Fruit fly (Drosophila melanogaster): Measurements from ENCODE around the gene CG33346.

Gene CG33346

DNA sequence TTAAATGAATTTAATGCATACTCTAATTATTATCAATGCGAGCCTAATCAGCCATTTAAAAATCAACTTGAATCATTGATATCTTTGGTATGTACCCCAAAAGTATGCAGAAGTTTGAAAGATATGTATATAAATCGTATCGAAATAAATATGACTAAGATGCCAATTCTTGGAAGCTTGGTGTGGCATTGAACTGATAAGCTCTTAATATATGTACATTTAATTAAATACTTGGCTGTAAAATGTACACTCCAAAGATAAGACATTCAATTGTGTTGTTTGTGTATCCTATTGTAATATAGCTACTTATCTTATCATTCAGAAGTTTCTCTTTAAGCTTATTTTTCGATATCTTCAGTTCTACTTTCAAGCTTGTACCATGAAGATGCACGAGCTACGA, at the start of gene CG33346:
TSS of gene CG33346 (plus strand) at position 380 of the 400 bp plus-strand sequence.
- TF ChIP-seq Myc (optimal IDR thresholded peaks at IDR 0.05) (no peak), insv (optimal IDR thresholded peaks at IDR 0.05) (no peak), h (optimal IDR thresholded peaks at IDR 0.05) (no peak), ttk (optimal IDR thresholded peaks at IDR 0.05) (no peak), psq (optimal IDR thresholded peaks at IDR 0.05) (no peak), Sin3A (optimal IDR thresholded peaks at IDR 0.05) (no peak)

dm6 chr3R:28620813-28621212, 48.2 kb upstream of the CG33346 start:
- no peak for TF ChIP-seq psq (optimal IDR thresholded peaks at IDR 0.05)
- no peak for TF ChIP-seq h (optimal IDR thresholded peaks at IDR 0.05)
- TF ChIP-seq Myc (optimal IDR thresholded peaks at IDR 0.05), result no peak
- TF ChIP-seq ttk (optimal IDR thresholded peaks at IDR 0.05), result no peak
- TF ChIP-seq Sin3A (optimal IDR thresholded peaks at IDR 0.05), result no peak
- TF ChIP-seq insv (optimal IDR thresholded peaks at IDR 0.05), result no peak

DNA sequence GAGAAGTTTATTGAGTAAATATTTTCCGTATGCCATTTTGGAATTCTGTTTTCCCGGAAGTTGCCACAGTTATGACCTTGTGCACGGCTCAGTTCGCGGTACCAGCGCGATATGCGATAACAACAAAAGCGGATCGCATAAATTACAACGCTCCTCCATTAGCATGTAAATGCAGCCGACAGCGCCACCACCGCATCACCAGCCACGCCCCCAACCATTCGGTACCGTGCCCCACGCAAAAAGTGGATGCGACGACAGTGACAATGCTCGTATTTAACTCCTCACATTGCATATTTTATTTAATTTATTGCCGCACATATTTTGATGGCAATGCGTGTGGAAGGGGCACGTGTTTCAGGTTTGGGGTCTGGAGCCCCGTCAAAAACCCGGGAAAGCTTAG, 45.9 kb upstream of the CG33346 start:
- TF ChIP-seq insv (optimal IDR thresholded peaks at IDR 0.05) (no peak), ttk (optimal IDR thresholded peaks at IDR 0.05) (no peak), Sin3A (optimal IDR thresholded peaks at IDR 0.05) (no peak), h (optimal IDR thresholded peaks at IDR 0.05) (no peak), Myc (optimal IDR thresholded peaks at IDR 0.05) (no peak), psq (optimal IDR thresholded peaks at IDR 0.05) (no peak)

dm6 chr3R:28623564-28623963, 45.5 kb upstream of the CG33346 start:
- TF ChIP-seq psq (optimal IDR thresholded peaks at IDR 0.05) (no peak), Myc (optimal IDR thresholded peaks at IDR 0.05) (no peak), ttk (optimal IDR thresholded peaks at IDR 0.05) (no peak), Sin3A (optimal IDR thresholded peaks at IDR 0.05) (no peak), insv (optimal IDR thresholded peaks at IDR 0.05) (no peak), h (optimal IDR thresholded peaks at IDR 0.05) (no peak)

DNA sequence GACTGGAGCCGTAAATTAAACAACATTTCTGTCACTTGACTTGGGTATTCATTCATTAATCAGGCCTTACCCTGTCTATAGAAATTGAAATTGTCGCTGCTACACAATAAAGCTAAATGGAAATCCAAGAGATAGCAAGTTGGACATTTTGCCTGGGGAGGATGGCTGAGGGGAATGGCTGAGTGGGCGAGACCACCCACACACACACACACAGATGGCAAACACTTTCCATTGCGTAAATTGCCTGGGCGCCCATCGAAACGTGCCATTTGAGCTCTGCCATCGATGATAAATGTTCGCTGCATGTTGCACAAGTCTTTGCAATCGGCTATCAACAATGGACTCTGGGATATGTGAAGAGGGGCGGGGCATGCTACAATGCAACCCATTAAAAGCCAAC, 41.8 kb upstream of the CG33346 start:
- TF ChIP-seq Sin3A (optimal IDR thresholded peaks at IDR 0.05) (no peak), h (optimal IDR thresholded peaks at IDR 0.05) (no peak), ttk (optimal IDR thresholded peaks at IDR 0.05) (no peak), Myc (optimal IDR thresholded peaks at IDR 0.05) (no peak), insv (optimal IDR thresholded peaks at IDR 0.05) (no peak), psq (optimal IDR thresholded peaks at IDR 0.05) (no peak)

- TF ChIP-seq psq (optimal IDR thresholded peaks at IDR 0.05) (no peak), ttk (optimal IDR thresholded peaks at IDR 0.05) (no peak), h (optimal IDR thresholded peaks at IDR 0.05) (no peak), Myc (optimal IDR thresholded peaks at IDR 0.05) (no peak), Sin3A (optimal IDR thresholded peaks at IDR 0.05) (no peak), insv (optimal IDR thresholded peaks at IDR 0.05) (no peak)
Observed at dm6 chr3R:28628696-28629095, 40.3 kb upstream of the CG33346 start.

dm6 chr3R:28629186-28629979, 39.6 kb upstream of the CG33346 start:
- TF ChIP-seq Sin3A (optimal IDR thresholded peaks at IDR 0.05), result no peak
- TF ChIP-seq insv (optimal IDR thresholded peaks at IDR 0.05), result no peak
- no peak for TF ChIP-seq psq (optimal IDR thresholded peaks at IDR 0.05)
- no peak for TF ChIP-seq ttk (optimal IDR thresholded peaks at IDR 0.05)
- TF ChIP-seq Myc (optimal IDR thresholded peaks at IDR 0.05), result no peak
- TF ChIP-seq h (optimal IDR thresholded peaks at IDR 0.05), result no peak

- TF ChIP-seq Myc (optimal IDR thresholded peaks at IDR 0.05), result no peak
- no peak for TF ChIP-seq ttk (optimal IDR thresholded peaks at IDR 0.05)
- TF ChIP-seq h (optimal IDR thresholded peaks at IDR 0.05), result no peak
- TF ChIP-seq insv (optimal IDR thresholded peaks at IDR 0.05), result no peak
- no peak for TF ChIP-seq psq (optimal IDR thresholded peaks at IDR 0.05)
- TF ChIP-seq Sin3A (optimal IDR thresholded peaks at IDR 0.05), result no peak
Observed at dm6 chr3R:28630092-28630491, 38.9 kb upstream of the CG33346 start.

DNA sequence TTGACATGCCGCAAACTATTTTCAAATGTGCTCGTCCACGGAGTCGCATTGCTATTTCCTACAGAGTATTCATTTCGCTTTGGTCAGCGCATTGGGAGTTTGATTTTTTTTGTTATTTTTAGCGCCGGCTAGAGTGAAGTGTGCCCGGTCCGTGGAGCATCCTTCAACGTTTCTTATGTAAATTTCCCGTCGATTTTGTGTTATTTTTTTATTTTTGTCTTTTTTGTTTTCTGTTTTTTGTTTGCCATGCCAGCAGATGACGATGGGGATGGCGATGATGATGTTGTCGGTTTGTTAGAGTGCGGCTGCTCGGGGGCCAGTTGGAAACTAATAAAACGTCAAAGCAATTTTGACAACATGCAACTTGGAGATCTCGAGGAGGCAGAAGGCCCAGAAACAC, 38.2 kb upstream of the CG33346 start:
- no peak for TF ChIP-seq Myc (optimal IDR thresholded peaks at IDR 0.05)
- TF ChIP-seq Sin3A (optimal IDR thresholded peaks at IDR 0.05), result no peak
- no peak for TF ChIP-seq insv (optimal IDR thresholded peaks at IDR 0.05)
- no peak for TF ChIP-seq h (optimal IDR thresholded peaks at IDR 0.05)
- TF ChIP-seq psq (optimal IDR thresholded peaks at IDR 0.05), result no peak
- no peak for TF ChIP-seq ttk (optimal IDR thresholded peaks at IDR 0.05)

- TF ChIP-seq Sin3A (optimal IDR thresholded peaks at IDR 0.05) (no peak), Myc (optimal IDR thresholded peaks at IDR 0.05) (no peak), h (optimal IDR thresholded peaks at IDR 0.05) (no peak), ttk (optimal IDR thresholded peaks at IDR 0.05) (no peak), psq (optimal IDR thresholded peaks at IDR 0.05) (no peak), insv (optimal IDR thresholded peaks at IDR 0.05) (no peak)
Observed at dm6 chr3R:28631753-28632152, 37.3 kb upstream of the CG33346 start.

- TF ChIP-seq h (optimal IDR thresholded peaks at IDR 0.05), result no peak
- no peak for TF ChIP-seq Myc (optimal IDR thresholded peaks at IDR 0.05)
- TF ChIP-seq Sin3A (optimal IDR thresholded peaks at IDR 0.05), result no peak
- TF ChIP-seq ttk (optimal IDR thresholded peaks at IDR 0.05), result no peak
- no peak for TF ChIP-seq insv (optimal IDR thresholded peaks at IDR 0.05)
- no peak for TF ChIP-seq psq (optimal IDR thresholded peaks at IDR 0.05)
Observed at dm6 chr3R:28633746-28634145, 35.3 kb upstream of the CG33346 start.

DNA sequence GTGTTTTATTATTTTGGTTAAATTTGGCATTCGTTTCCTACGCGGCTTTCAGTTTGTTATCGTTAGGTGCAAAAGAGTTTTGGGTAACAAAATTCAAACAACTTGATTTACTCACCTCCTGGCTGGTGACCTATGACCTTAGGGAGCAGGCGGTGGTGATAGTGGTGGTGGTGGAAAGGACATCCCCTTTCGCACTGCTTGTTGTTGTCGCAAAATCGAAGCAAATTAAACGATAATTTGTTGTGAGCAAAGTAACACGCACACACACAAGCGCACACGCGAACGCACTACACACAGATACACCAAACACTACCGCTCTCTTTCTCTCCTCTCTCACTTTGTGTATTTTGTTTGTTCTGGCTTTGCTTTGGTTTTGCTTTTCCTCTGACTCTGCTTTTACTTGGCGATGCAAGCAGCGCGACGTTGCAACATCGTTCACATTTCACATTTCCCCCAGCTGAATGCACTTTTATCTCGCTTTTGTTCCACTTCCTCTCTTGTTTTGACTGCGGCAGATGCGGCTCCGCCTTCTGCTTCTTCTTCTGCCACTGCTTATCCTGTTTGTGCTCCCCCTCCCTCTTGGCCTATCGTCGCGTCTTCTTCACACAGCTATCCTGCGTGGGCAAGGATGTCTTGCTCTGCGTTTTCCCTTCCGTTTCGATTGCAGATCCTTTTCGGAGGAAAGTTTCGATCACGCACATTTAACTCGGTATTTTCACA, 34.6 kb upstream of the CG33346 start:
- TF ChIP-seq ttk (optimal IDR thresholded peaks at IDR 0.05), result no peak
- TF ChIP-seq h (optimal IDR thresholded peaks at IDR 0.05), result no peak
- TF ChIP-seq Sin3A (optimal IDR thresholded peaks at IDR 0.05), result no peak
- TF ChIP-seq psq (optimal IDR thresholded peaks at IDR 0.05), result no peak
- no peak for TF ChIP-seq insv (optimal IDR thresholded peaks at IDR 0.05)
- no peak for TF ChIP-seq Myc (optimal IDR thresholded peaks at IDR 0.05)
